Fruit fly (Drosophila melanogaster): ENCODE data around the gene Serinc.

Gene Serinc

DNA sequence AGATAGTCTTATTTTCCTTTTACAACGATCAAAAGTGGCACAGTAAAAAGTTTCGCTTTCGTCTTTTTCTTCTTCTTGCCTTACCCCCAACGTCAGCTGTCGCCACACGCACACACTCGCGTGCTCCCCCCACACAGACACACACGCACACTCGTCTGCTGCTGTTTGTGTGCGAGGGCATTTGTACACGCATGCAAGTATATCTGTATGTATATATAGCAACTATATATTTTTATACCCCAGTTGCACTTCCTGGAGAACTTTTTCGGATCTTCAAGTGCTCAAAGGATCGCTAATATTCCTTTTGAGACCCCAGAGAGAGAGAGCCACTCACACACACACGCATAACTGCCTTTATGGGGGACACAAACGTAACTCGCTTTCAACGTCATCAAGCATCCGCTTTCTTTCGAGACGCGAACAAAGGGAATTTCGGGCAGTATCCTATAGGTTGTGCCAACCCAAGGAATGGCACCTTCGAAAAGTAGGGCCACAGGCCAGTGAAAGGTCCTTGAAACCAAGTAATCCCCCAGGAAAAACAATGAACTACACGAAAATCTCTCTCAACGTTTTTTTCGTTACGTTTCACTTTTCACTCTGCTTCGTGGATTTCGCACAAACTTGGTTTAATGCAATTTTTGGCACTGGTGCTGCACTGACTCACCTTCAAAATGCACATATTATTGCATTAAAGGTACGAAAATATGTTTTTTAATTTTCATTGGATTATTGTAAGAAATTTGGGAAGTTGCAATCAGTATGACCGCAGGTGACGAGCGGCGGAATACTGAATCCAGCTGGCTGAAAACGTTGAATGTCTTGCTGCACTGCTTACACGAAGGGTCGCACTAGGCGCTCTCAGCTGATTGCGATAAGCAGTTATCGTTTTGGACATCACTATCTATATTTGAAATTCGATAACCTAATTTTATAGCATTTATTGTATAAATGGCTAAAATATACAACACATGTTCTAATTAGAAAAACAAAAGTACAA is 34.5 kb upstream of the Serinc start, which contains the start of gene roq (continued):
- no peak for TF ChIP-seq ind (GFP tag; optimal IDR thresholded peaks at IDR 0.05)
- TF ChIP-seq gem (tag; optimal IDR thresholded peaks at IDR 0.05): no peak
- TF ChIP-seq CG13123 (GFP tag; optimal IDR thresholded peaks at IDR 0.05): no peak
- no peak for TF ChIP-seq Nf-YB (GFP tag; optimal IDR thresholded peaks at IDR 0.05)
- TF ChIP-seq CG33213 (GFP tag; optimal IDR thresholded peaks at IDR 0.05): peak; percentile 44
- TF ChIP-seq Hand (GFP tag; optimal IDR thresholded peaks at IDR 0.05): no peak
- TF ChIP-seq chn (GFP tag; optimal IDR thresholded peaks at IDR 0.05): no peak
- TF ChIP-seq gsb-n (tag; optimal IDR thresholded peaks at IDR 0.05): no peak
- no peak for TF ChIP-seq wor (GFP tag; IDR thresholded peaks at IDR 0.05)
- no peak for TF ChIP-seq CG32772 (GFP tag; IDR thresholded peaks at IDR 0.05)
- no peak for TF ChIP-seq Deaf1 (tag; optimal IDR thresholded peaks at IDR 0.05)
- no peak for TF ChIP-seq sd (tag; optimal IDR thresholded peaks at IDR 0.05)
- no peak; the same call in 1 of the 2 replicates for TF ChIP-seq ssp (GFP tag; IDR thresholded peaks at IDR 0.05)
- TF ChIP-seq CG3065 (GFP tag; optimal IDR thresholded peaks at IDR 0.05): no peak
- no peak for TF ChIP-seq CG12236 (GFP tag; optimal IDR thresholded peaks at IDR 0.05)
- TF ChIP-seq gfzf (GFP tag; optimal IDR thresholded peaks at IDR 0.05): peak; percentile 96
- TF ChIP-seq CG15514 (GFP tag; optimal IDR thresholded peaks at IDR 0.05): peak; percentile 53
- TF ChIP-seq CG14441 (GFP tag; IDR thresholded peaks at IDR 0.05): no peak; the same call in 1 of the 2 replicates
- TF ChIP-seq ERR (GFP tag; optimal IDR thresholded peaks at IDR 0.05): no peak
- no peak for TF ChIP-seq CG11456 (GFP tag; IDR thresholded peaks at IDR 0.05)
- peak in 1 of 3 experiments; percentile 88 for TF ChIP-seq lola (GFP tag; optimal IDR thresholded peaks at IDR 0.05)
- TF ChIP-seq sc (optimal IDR thresholded peaks at IDR 0.05): no peak
- TF ChIP-seq sc (GFP tag; optimal IDR thresholded peaks at IDR 0.05): no peak
- peak; percentile 72; the same call in 3 of the 4 replicates for TF ChIP-seq chinmo (GFP tag; IDR thresholded peaks at IDR 0.05; ENCODE audit: partially characterized antibody)
- TF ChIP-seq CG17612 (GFP tag; IDR thresholded peaks at IDR 0.05): no peak
- TF ChIP-seq fd3F (GFP tag; optimal IDR thresholded peaks at IDR 0.05): no peak
- TF ChIP-seq Bgb (GFP tag; IDR thresholded peaks at IDR 0.05; ENCODE audit: partially characterized antibody): peak; percentile 67
- TF ChIP-seq Usf (GFP tag; optimal IDR thresholded peaks at IDR 0.05): no peak
- TF ChIP-seq CG15073 (GFP tag; optimal IDR thresholded peaks at IDR 0.05): no peak
- no peak for TF ChIP-seq CG4730 (GFP tag; IDR thresholded peaks at IDR 0.05)
- no peak for TF ChIP-seq tgo (GFP tag; IDR thresholded peaks at IDR 0.05)
- TF ChIP-seq Atf6 (GFP tag; IDR thresholded peaks at IDR 0.05): peak; percentile 22; the same call in 1 of the 2 replicates
- peak; percentile 23 for TF ChIP-seq Abd-B (GFP tag; optimal IDR thresholded peaks at IDR 0.05)
- no peak for TF ChIP-seq br (optimal IDR thresholded peaks at IDR 0.05)
- TF ChIP-seq E2f1 (GFP tag; IDR thresholded peaks at IDR 0.05): no peak
- TF ChIP-seq gcm2 (GFP tag; optimal IDR thresholded peaks at IDR 0.05): no peak
- TF ChIP-seq Ravus (GFP tag; IDR thresholded peaks at IDR 0.05): no peak
- no peak for TF ChIP-seq inv (GFP tag; IDR thresholded peaks at IDR 0.05; ENCODE audit: partially characterized antibody)
- no peak for TF ChIP-seq Atf-2 (GFP tag; optimal IDR thresholded peaks at IDR 0.05)
- no peak for TF ChIP-seq B-H2 (GFP tag; optimal IDR thresholded peaks at IDR 0.05)
- no peak for TF ChIP-seq Hmx (GFP tag; optimal IDR thresholded peaks at IDR 0.05)
- TF ChIP-seq stc (GFP tag; IDR thresholded peaks at IDR 0.05): no peak
- TF ChIP-seq so (GFP tag; IDR thresholded peaks at IDR 0.05): no peak
- TF ChIP-seq nau (GFP tag; optimal IDR thresholded peaks at IDR 0.05): no peak
- TF ChIP-seq cato (GFP tag; optimal IDR thresholded peaks at IDR 0.05; ENCODE audit: borderline replicate concordance): no peak
- no peak for TF ChIP-seq Drgx (GFP tag; IDR thresholded peaks at IDR 0.05)
- TF ChIP-seq Vsx1 (GFP tag; optimal IDR thresholded peaks at IDR 0.05): no peak
- TF ChIP-seq CG6854 (GFP tag; optimal IDR thresholded peaks at IDR 0.05): no peak
- TF ChIP-seq CG10462 (GFP tag; optimal IDR thresholded peaks at IDR 0.05): no peak

All from whole organism, embryonic.